Worm (Caenorhabditis elegans) whole organism, young adult: ENCODE data around the gene C53A5.17.
A peak's percentile ranks its signal among the peaks of the same experiment; 100 is the strongest.

ENCODE experiments used
- bed-1 ChIP-seq: fragments of 200-800 bp; sonication (Bioruptor generic); IDR thresholded peaks from 2 replicates; pipeline ENCODE4 v1.3.6; 2022; ENCODE audit warnings: missing genetic modification reagents, missing genetic modification characterization, missing compliant biosample characterization
- die-1 ChIP-seq: sonication (generic microtip); optimal IDR thresholded peaks from 2 replicates; lab custom pipeline; 2016; ENCODE audit warnings: missing genotype, mild to moderate bottlenecking, missing genetic modification characterization, missing compliant biosample characterization
- ekl-4 ChIP-seq: fragments of 200-800 bp; sonication (Bioruptor generic); IDR thresholded peaks from 2 replicates; pipeline ENCODE4 v1.3.6; 2022; ENCODE audit warnings: missing genetic modification reagents, missing genetic modification characterization, missing compliant biosample characterization
- hlh-12 ChIP-seq: sonication (generic microtip); optimal IDR thresholded peaks from 2 replicates; lab custom pipeline; 2016; ENCODE audit warnings: missing genetic modification characterization, missing compliant biosample characterization
- let-607 ChIP-seq, 2 experiments: fragments of 200-800 bp in 1 of 2; sonication (Bioruptor generic) in 1 of 2; sonication (generic microtip) in 1 of 2; optimal IDR thresholded peaks; 2 replicates each; lab custom pipeline; 2016 to 2018; ENCODE audit warnings: mild to moderate bottlenecking in 2 of 2, missing compliant biosample characterization in 2 of 2, missing genetic modification characterization in 2 of 2, moderate library complexity in 2 of 2, missing genotype in 1 of 2
- lsl-1 ChIP-seq: fragments of 200-800 bp; sonication (Bioruptor generic); optimal IDR thresholded peaks from 2 replicates; lab custom pipeline; 2018; ENCODE audit warnings: mild to moderate bottlenecking, missing genetic modification characterization, moderate library complexity, missing compliant biosample characterization
- nfya-1 ChIP-seq: sonication (generic microtip); optimal IDR thresholded peaks from 2 replicates; lab custom pipeline; 2017; ENCODE audit warnings: antibody characterized with exemption, missing compliant biosample characterization, missing genetic modification characterization, borderline replicate concordance; ENCODE audit not compliant: insufficient read depth
- snpc-4 ChIP-seq, 5 experiments: fragments of 150-350 bp in 1 of 5; sonication (generic microtip) in 4 of 5; optimal IDR thresholded peaks; 2 replicates each; lab custom pipeline; 2014 to 2018; ENCODE audit warnings: missing genetic modification characterization in 5 of 5, missing biosample characterization in 3 of 5, antibody characterized with exemption in 2 of 5, mild to moderate bottlenecking in 2 of 5, missing compliant biosample characterization in 2 of 5, missing genotype in 2 of 5, moderate library complexity in 2 of 5, missing genetic modification reagents in 1 of 5
- tbp1 ChIP-seq: fragments of 200-800 bp; sonication (Bioruptor generic); optimal IDR thresholded peaks from 2 replicates; lab custom pipeline; 2018; ENCODE audit warnings: mild to moderate bottlenecking, missing genetic modification characterization, missing compliant biosample characterization
- unc-130 ChIP-seq: sonication (generic microtip); optimal IDR thresholded peaks from 2 replicates; lab custom pipeline; 2016; ENCODE audit warnings: missing genetic modification reagents, missing genetic modification characterization, missing compliant biosample characterization
- unc-62 ChIP-seq: fragments of 150-350 bp; optimal IDR thresholded peaks from 2 replicates; lab custom pipeline; 2014; ENCODE audit warnings: missing biosample characterization, missing genetic modification reagents, missing genetic modification characterization

DNA sequence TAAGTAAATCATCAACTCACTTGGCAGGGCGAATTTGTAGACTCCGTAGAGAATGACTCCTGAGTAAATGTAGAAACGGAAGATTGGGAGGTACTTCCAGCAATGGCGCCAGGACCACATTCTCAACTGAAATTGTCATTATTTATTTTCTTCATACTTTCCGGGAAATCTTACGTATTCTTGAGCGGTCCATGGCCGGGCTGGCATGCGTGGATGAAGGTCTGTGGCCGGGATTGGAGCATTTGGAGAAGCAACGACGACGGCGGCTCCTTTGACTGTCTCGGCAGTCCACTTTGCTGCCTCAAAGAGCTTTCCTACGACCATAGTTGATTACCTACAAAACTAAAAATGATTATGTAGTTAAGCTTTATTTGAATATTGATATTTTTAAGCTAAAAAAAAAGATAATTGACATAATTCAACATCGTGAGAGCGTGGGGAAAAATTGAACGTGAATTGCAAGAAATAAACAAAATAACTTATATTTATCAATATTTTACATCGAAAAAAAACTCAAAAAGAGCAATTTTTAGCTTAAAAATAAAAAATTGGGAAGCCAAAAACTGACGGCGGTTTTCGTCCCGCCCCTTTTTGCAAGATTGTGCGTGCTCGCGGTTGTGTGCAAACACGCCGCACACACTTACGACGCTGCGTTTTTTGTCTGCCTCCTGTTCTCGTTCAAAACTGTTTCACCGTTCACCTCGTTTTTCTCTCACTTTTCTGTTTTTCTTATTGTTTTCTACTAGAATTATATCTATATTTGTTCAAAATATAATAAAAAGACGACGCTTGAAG, 3.1 kb upstream of the C53A5.17 start, which contains the start of gene ril-1:
- no peak for TF ChIP-seq hlh-12 (tag; lab: Kevin White, UChicago)
- TF ChIP-seq die-1 (tag; lab: Kevin White, UChicago), result no peak
- TF ChIP-seq nfya-1 (tag; lab: Kevin White, UChicago), result no peak
- no peak for TF ChIP-seq lsl-1
- no peak for TF ChIP-seq unc-130 (GFP tag; lab: Kevin White, UChicago)
- TF ChIP-seq ekl-4 (GFP tag; lab: Robert Waterston, UW), result no peak
- TF ChIP-seq tbp1 (GFP tag; lab: Kevin White, UChicago), result peak; percentile 28
- no peak for TF ChIP-seq let-607 (tag; optimal IDR thresholded peaks at IDR 0.05; lab: Kevin White, UChicago)
- TF ChIP-seq bed-1, result no peak
- no peak for TF ChIP-seq unc-62
- TF ChIP-seq snpc-4 (GFP tag; optimal IDR thresholded peaks at IDR 0.05; lab: Kevin White, UChicago), result peak; percentile 34
- peak in 2 of 4 experiments; percentile 46 to 57 for TF ChIP-seq snpc-4 (tag; optimal IDR thresholded peaks at IDR 0.05; lab: Kevin White, UChicago)
